Worm (Caenorhabditis elegans) whole organism, L3 larva: ENCODE results near the gene B0336.12.

ENCODE experiments used
- R02D3.7 ChIP-seq: fragments of 150-350 bp; optimal IDR thresholded peaks from 2 replicates; lab custom pipeline; 2014; ENCODE audit warnings: missing biosample characterization, missing genetic modification characterization
- ZK546.5 ChIP-seq: sonication (generic microtip); optimal IDR thresholded peaks from 2 replicates; lab custom pipeline; 2017; ENCODE audit warnings: missing biosample characterization, missing genetic modification characterization
- aly-2 ChIP-seq: fragments of 150-350 bp; optimal IDR thresholded peaks from 2 replicates; lab custom pipeline; 2014; ENCODE audit warnings: missing biosample characterization, missing genetic modification characterization
- ama-1 ChIP-seq: fragments of 150-350 bp; optimal IDR thresholded peaks from 2 replicates; lab custom pipeline; 2018
- ceh-16 ChIP-seq: sonication (generic microtip); optimal IDR thresholded peaks from 2 replicates; lab custom pipeline; 2017; ENCODE audit warnings: missing biosample characterization, missing genetic modification characterization
- ceh-28 ChIP-seq: fragments of 150-350 bp; optimal IDR thresholded peaks from 2 replicates; lab custom pipeline; 2014; ENCODE audit warnings: missing biosample characterization, missing genetic modification reagents, missing genetic modification characterization
- ceh-9 ChIP-seq: sonication (generic microtip); optimal IDR thresholded peaks from 2 replicates; lab custom pipeline; 2018; ENCODE audit warnings: missing biosample characterization, missing genetic modification characterization
- daf-12 ChIP-seq: fragments of 150-350 bp; optimal IDR thresholded peaks from 2 replicates; lab custom pipeline; 2014; ENCODE audit warnings: missing biosample characterization, missing genetic modification reagents, missing genetic modification characterization
- egl-27 ChIP-seq: sonication (generic microtip); optimal IDR thresholded peaks from 4 replicates; lab custom pipeline; 2017; ENCODE audit warnings: missing biosample characterization, missing genetic modification reagents, missing genetic modification characterization
- egl-5 ChIP-seq: fragments of 150-350 bp; optimal IDR thresholded peaks from 2 replicates; lab custom pipeline; 2017; ENCODE audit warnings: missing biosample characterization, missing genetic modification reagents, missing genetic modification characterization, inconsistent platforms
- elt-2 ChIP-seq: sonication (generic microtip); optimal IDR thresholded peaks from 2 replicates; lab custom pipeline; 2016; ENCODE audit warnings: missing genetic modification reagents, mild to moderate bottlenecking, missing genetic modification characterization, missing compliant biosample characterization
- elt-3 ChIP-seq, 3 experiments: fragments of 150-350 bp in 1 of 3; sonication (generic microtip) in 2 of 3; optimal IDR thresholded peaks; 2 replicates in 2 of 3; 4 replicates in 1 of 3; lab custom pipeline; 2014 to 2017; ENCODE audit warnings: missing biosample characterization in 3 of 3, missing genetic modification characterization in 3 of 3
- eor-1 ChIP-seq, 2 experiments: fragments of 150-350 bp; optimal IDR thresholded peaks; 2 replicates each; lab custom pipeline; 2014 to 2018; ENCODE audit warnings: missing biosample characterization in 2 of 2, missing genetic modification characterization in 2 of 2
- fkh-10 ChIP-seq: sonication (generic microtip); optimal IDR thresholded peaks from 2 replicates; lab custom pipeline; 2017; ENCODE audit warnings: missing biosample characterization, missing genetic modification reagents, missing genetic modification characterization
- fos-1 ChIP-seq: fragments of 150-350 bp; optimal IDR thresholded peaks from 2 replicates; lab custom pipeline; 2014; ENCODE audit warnings: missing biosample characterization, missing genetic modification characterization
- hmg-11 ChIP-seq: sonication (generic microtip); optimal IDR thresholded peaks from 2 replicates; lab custom pipeline; 2016; ENCODE audit warnings: missing genetic modification characterization, missing compliant biosample characterization
- jun-1 ChIP-seq: fragments of 150-350 bp; optimal IDR thresholded peaks from 2 replicates; lab custom pipeline; 2014; ENCODE audit warnings: missing biosample characterization, missing genetic modification reagents, missing genetic modification characterization
- lin-15B ChIP-seq: fragments of 150-350 bp; optimal IDR thresholded peaks from 2 replicates; lab custom pipeline; 2014; ENCODE audit warnings: missing biosample characterization, missing genetic modification characterization
- lin-39 ChIP-seq: fragments of 150-350 bp; optimal IDR thresholded peaks from 2 replicates; lab custom pipeline; 2018; ENCODE audit warnings: missing biosample characterization, missing genetic modification reagents, missing genetic modification characterization
- lsy-12 ChIP-seq: sonication (generic microtip); optimal IDR thresholded peaks from 2 replicates; lab custom pipeline; 2016; ENCODE audit warnings: mild to moderate bottlenecking, missing genetic modification characterization, missing compliant biosample characterization
- nfya-1 ChIP-seq: sonication (generic microtip); optimal IDR thresholded peaks from 2 replicates; lab custom pipeline; 2017; ENCODE audit warnings: missing genetic modification characterization, mild to moderate bottlenecking, missing compliant biosample characterization, antibody characterized with exemption, moderate library complexity; ENCODE audit not compliant: insufficient read depth
- nhr-11 ChIP-seq: fragments of 150-350 bp; optimal IDR thresholded peaks from 2 replicates; lab custom pipeline; 2014; ENCODE audit warnings: missing biosample characterization, missing genetic modification characterization
- nhr-23 ChIP-seq: fragments of 150-350 bp; optimal IDR thresholded peaks from 2 replicates; lab custom pipeline; 2014; ENCODE audit warnings: missing biosample characterization, missing genetic modification reagents, missing genetic modification characterization
- nhr-237 ChIP-seq: fragments of 150-350 bp; optimal IDR thresholded peaks from 2 replicates; lab custom pipeline; 2014; ENCODE audit warnings: missing biosample characterization, missing genetic modification characterization
- nhr-25 ChIP-seq: sonication (generic microtip); optimal IDR thresholded peaks from 2 replicates; lab custom pipeline; 2017; ENCODE audit warnings: missing biosample characterization, missing genetic modification characterization
- nhr-43 ChIP-seq: sonication (generic microtip); optimal IDR thresholded peaks from 2 replicates; lab custom pipeline; 2016; ENCODE audit warnings: mild to moderate bottlenecking, missing genetic modification characterization, missing compliant biosample characterization; ENCODE audit not compliant: poor library complexity, severe bottlenecking
- nhr-76 ChIP-seq: fragments of 150-350 bp; sonication (generic microtip); optimal IDR thresholded peaks from 5 replicates; lab custom pipeline; 2014; ENCODE audit warnings: missing biosample characterization, missing genetic modification characterization
- nhr-77 ChIP-seq: fragments of 150-350 bp; optimal IDR thresholded peaks from 2 replicates; lab custom pipeline; 2014; ENCODE audit warnings: missing biosample characterization, missing genetic modification characterization
- pha-4 ChIP-seq: fragments of 150-350 bp; optimal IDR thresholded peaks from 2 replicates; lab custom pipeline; 2014; ENCODE audit warnings: missing biosample characterization, missing genetic modification reagents, missing genetic modification characterization
- sea-2 ChIP-seq: fragments of 150-350 bp; sonication (generic microtip); optimal IDR thresholded peaks from 4 replicates; lab custom pipeline; 2014; ENCODE audit warnings: missing biosample characterization, missing genetic modification reagents, missing genetic modification characterization
- skn-1 ChIP-seq: fragments of 150-350 bp; optimal IDR thresholded peaks from 2 replicates; lab custom pipeline; 2014; ENCODE audit warnings: missing biosample characterization, missing genetic modification characterization
- snpc-4 ChIP-seq: fragments of 150-350 bp; optimal IDR thresholded peaks from 2 replicates; lab custom pipeline; 2014; ENCODE audit warnings: missing biosample characterization, missing genetic modification characterization
- tbx-2 ChIP-seq: sonication (generic microtip); optimal IDR thresholded peaks from 2 replicates; lab custom pipeline; 2016; ENCODE audit warnings: mild to moderate bottlenecking, missing genetic modification characterization, missing compliant biosample characterization
- unc-39 ChIP-seq: sonication (generic microtip); optimal IDR thresholded peaks from 4 replicates; lab custom pipeline; 2017; ENCODE audit warnings: missing biosample characterization, missing genetic modification characterization
- unc-62 ChIP-seq: fragments of 150-350 bp; sonication (generic microtip); optimal IDR thresholded peaks from 4 replicates; lab custom pipeline; 2014; ENCODE audit warnings: missing biosample characterization, missing genetic modification reagents, missing genetic modification characterization
- zag-1 ChIP-seq: fragments of 150-350 bp; optimal IDR thresholded peaks from 2 replicates; lab custom pipeline; 2014; ENCODE audit warnings: missing biosample characterization, missing genetic modification characterization
- ztf-11 ChIP-seq: fragments of 150-350 bp; optimal IDR thresholded peaks from 2 replicates; lab custom pipeline; 2014; ENCODE audit warnings: missing biosample characterization, missing genetic modification characterization
- ztf-4 ChIP-seq: fragments of 150-350 bp; optimal IDR thresholded peaks from 2 replicates; lab custom pipeline; 2014; ENCODE audit warnings: missing biosample characterization, missing genetic modification characterization

Gene B0336.12

ce11 chrIII:5714984-5715454 is 5.1 kb upstream of the B0336.12 start:
- TF ChIP-seq ztf-4 (tag; lab: Kevin White, UChicago) = peak; percentile 55
- TF ChIP-seq ama-1 (lab: Kevin White, UChicago) = peak; percentile 59
- no peak for TF ChIP-seq nfya-1
- TF ChIP-seq lin-15B = no peak
- no peak for TF ChIP-seq elt-3 (tag; optimal IDR thresholded peaks at IDR 0.05; lab: Kevin White, UChicago)
- TF ChIP-seq ztf-11 (tag; lab: Kevin White, UChicago) = no peak
- TF ChIP-seq jun-1 (tag; lab: Kevin White, UChicago) = no peak
- TF ChIP-seq aly-2 (tag; lab: Kevin White, UChicago) = no peak
- no peak for TF ChIP-seq ceh-9 (tag; lab: Kevin White, UChicago)
- TF ChIP-seq eor-1 (tag; optimal IDR thresholded peaks at IDR 0.05; lab: Kevin White, UChicago) = no peak
- TF ChIP-seq unc-39 (tag; lab: Kevin White, UChicago) = no peak
- TF ChIP-seq hmg-11 (tag; lab: Kevin White, UChicago) = no peak
- peak; percentile 76 for TF ChIP-seq nhr-43 (tag; lab: Kevin White, UChicago)
- no peak for TF ChIP-seq ceh-16

ce11 chrIII:5714230-5714983 is 4.5 kb upstream of the B0336.12 start, which contains the start of gene arf-1:
TSS of gene arf-1 (plus strand) at chrIII:5714886.
- TF ChIP-seq elt-2 (tag; lab: Kevin White, UChicago) (peak; percentile 17), nhr-77 (tag; lab: Kevin White, UChicago) (peak; percentile 54), sea-2 (GFP tag; lab: Kevin White, UChicago) (no peak), unc-62 (GFP tag; lab: Kevin White, UChicago) (no peak), ceh-28 (tag; lab: Kevin White, UChicago) (no peak)

ce11 chrIII:5711881-5712643 is 2.1 kb upstream of the B0336.12 start:
- TF ChIP-seq fkh-10 (GFP tag; lab: Kevin White, UChicago) (no peak), tbx-2 (no peak), ceh-9 (tag; lab: Kevin White, UChicago) (no peak), ztf-4 (tag; lab: Kevin White, UChicago) (no peak), fos-1 (no peak), ceh-16 (no peak), ZK546.5 (tag; lab: Kevin White, UChicago) (no peak), R02D3.7 (tag; lab: Kevin White, UChicago) (no peak), eor-1 (tag; optimal IDR thresholded peaks at IDR 0.05; lab: Kevin White, UChicago) (no peak), nfya-1 (no peak), egl-5 (tag; lab: Kevin White, UChicago) (no peak), sea-2 (GFP tag; lab: Kevin White, UChicago) (no peak), egl-27 (no peak), nhr-11 (tag; lab: Kevin White, UChicago) (no peak), unc-62 (GFP tag; lab: Kevin White, UChicago) (no peak), ceh-28 (tag; lab: Kevin White, UChicago) (no peak), nhr-76 (tag; lab: Kevin White, UChicago) (no peak), daf-12 (no peak)

ce11 chrIII:5711242-5711641 is 1.3 kb upstream of the B0336.12 start, which contains the start of gene rbm-26:
TSS of gene rbm-26 (plus strand) at chrIII:5711542.
- TF ChIP-seq pha-4 (tag; lab: Kevin White, UChicago) (peak; percentile 8), nhr-43 (tag; lab: Kevin White, UChicago) (no peak)
- TF ChIP-seq, all 47 proteins: peak for 1

- no peak for TF ChIP-seq unc-39 (tag; lab: Kevin White, UChicago)
- TF ChIP-seq ceh-9 (tag; lab: Kevin White, UChicago) = no peak
- no peak for TF ChIP-seq ztf-11 (tag; lab: Kevin White, UChicago)
- peak; percentile 86 for TF ChIP-seq nhr-23 (tag; lab: Kevin White, UChicago)
- no peak for TF ChIP-seq nhr-237
- peak; percentile 40 for TF ChIP-seq lin-39 (tag; lab: Kevin White, UChicago)
- TF ChIP-seq egl-27 = no peak
- peak; percentile 95 for TF ChIP-seq nfya-1
- peak; percentile 45 for TF ChIP-seq ama-1 (lab: Kevin White, UChicago)
- TF ChIP-seq unc-62 (GFP tag; lab: Kevin White, UChicago) = peak; percentile 40
- peak; percentile 28 for TF ChIP-seq ceh-28 (tag; lab: Kevin White, UChicago)
- no peak for TF ChIP-seq ceh-16
- no peak for TF ChIP-seq snpc-4
- TF ChIP-seq hmg-11 (tag; lab: Kevin White, UChicago) = peak; percentile 5
- TF ChIP-seq lsy-12 (tag; lab: Kevin White, UChicago) = peak; percentile 63
- peak; percentile 18 for TF ChIP-seq skn-1
- TF ChIP-seq nhr-43 (tag; lab: Kevin White, UChicago) = peak; percentile 81
- no peak for TF ChIP-seq aly-2 (tag; lab: Kevin White, UChicago)
- no peak for TF ChIP-seq ZK546.5 (tag; lab: Kevin White, UChicago)
- TF ChIP-seq elt-2 (tag; lab: Kevin White, UChicago) = peak; percentile 58
- TF ChIP-seq nhr-25 = peak; percentile 66
- TF ChIP-seq R02D3.7 (tag; lab: Kevin White, UChicago) = no peak
- no peak for TF ChIP-seq zag-1 (tag; lab: Kevin White, UChicago)
- TF ChIP-seq lin-15B = peak; percentile 55
- TF ChIP-seq tbx-2 = no peak
Observed at ce11 chrIII:5710676-5711075, 731 bp upstream of the B0336.12 start.
